Worm (Caenorhabditis elegans) whole organism, L4 larva: ENCODE results near the gene lys-2.

Experiments
- D1046.2 ChIP-seq: fragments of 200-800 bp; sonication (Bioruptor generic); IDR thresholded peaks from 2 replicates; pipeline ENCODE4 v1.3.6; 2022; ENCODE audit warnings: missing genetic modification characterization, missing compliant biosample characterization
- F49E8.2 ChIP-seq: sonication (generic microtip); optimal IDR thresholded peaks from 2 replicates; lab custom pipeline; 2016; ENCODE audit warnings: missing compliant biosample characterization, mild to moderate bottlenecking, missing genetic modification characterization, borderline replicate concordance
- R02D3.7 ChIP-seq: fragments of 150-350 bp; sonication (generic microtip); optimal IDR thresholded peaks from 3 replicates; lab custom pipeline; 2014; ENCODE audit warnings: missing biosample characterization, missing genetic modification characterization
- T20F7.1 ChIP-seq: fragments of 200-800 bp; sonication (Bioruptor generic); optimal IDR thresholded peaks from 2 replicates; lab custom pipeline; 2018; ENCODE audit warnings: mild to moderate bottlenecking, missing genetic modification characterization, missing compliant biosample characterization
- Y48G9A.11 ChIP-seq: fragments of 200-800 bp; sonication (Bioruptor generic); IDR thresholded peaks from 2 replicates; pipeline ENCODE4 v1.3.6; 2022; ENCODE audit warnings: missing genetic modification reagents, missing genetic modification characterization, missing compliant biosample characterization
- Y5F2A.4 ChIP-seq: fragments of 200-800 bp; sonication (Bioruptor generic); optimal IDR thresholded peaks from 2 replicates; lab custom pipeline; 2018; ENCODE audit warnings: mild to moderate bottlenecking, missing genetic modification characterization, missing compliant biosample characterization
- Y75B8A.6 ChIP-seq: fragments of 200-800 bp; sonication (Bioruptor generic); IDR thresholded peaks from 2 replicates; pipeline ENCODE4 v1.3.6; 2022; ENCODE audit warnings: missing genetic modification reagents, missing genetic modification characterization, missing compliant biosample characterization
- aha-1 ChIP-seq: fragments of 150-350 bp; peaks from one replicate; lab custom pipeline; 2014; ENCODE audit warnings: missing biosample characterization, missing genetic modification characterization
- ama-1 ChIP-seq: fragments of 150-350 bp; optimal IDR thresholded peaks from 2 replicates; lab custom pipeline; 2014; ENCODE audit warnings: inconsistent platforms, mixed read lengths
- ceh-62 ChIP-seq: sonication (generic microtip); optimal IDR thresholded peaks from 2 replicates; lab custom pipeline; 2017; ENCODE audit warnings: missing biosample characterization, missing genetic modification characterization
- ces-1 ChIP-seq: fragments of 150-350 bp; sonication (generic microtip); optimal IDR thresholded peaks from 4 replicates; lab custom pipeline; 2014; ENCODE audit warnings: missing biosample characterization, missing genetic modification reagents, missing genetic modification characterization
- ctbp-1 ChIP-seq: fragments of 200-800 bp; sonication (Bioruptor generic); IDR thresholded peaks from 2 replicates; pipeline ENCODE4 v1.3.6; 2022; ENCODE audit warnings: missing genetic modification reagents, missing genetic modification characterization, missing compliant biosample characterization
- daf-19 ChIP-seq: fragments of 200-800 bp; sonication (Bioruptor generic); conservative IDR thresholded peaks from 2 replicates; pipeline ENCODE4 v1.3.6; 2022; ENCODE audit warnings: missing genetic modification characterization, missing compliant biosample characterization
- dmd-8 ChIP-seq: fragments of 200-800 bp; sonication (Bioruptor generic); IDR thresholded peaks from 2 replicates; pipeline ENCODE4 v1.3.6; 2022; ENCODE audit warnings: missing genetic modification characterization, missing compliant biosample characterization
- dpl-1 ChIP-seq: fragments of 150-350 bp; optimal IDR thresholded peaks from 2 replicates; lab custom pipeline; 2014; ENCODE audit warnings: missing biosample characterization, missing genetic modification reagents, missing genetic modification characterization
- dve-1 ChIP-seq: sonication (generic microtip); optimal IDR thresholded peaks from 2 replicates; lab custom pipeline; 2017; ENCODE audit warnings: antibody characterized with exemption, mild to moderate bottlenecking, missing genetic modification characterization, missing compliant biosample characterization; ENCODE audit not compliant: insufficient read depth
- fos-1 ChIP-seq: fragments of 150-350 bp; optimal IDR thresholded peaks from 2 replicates; lab custom pipeline; 2014; ENCODE audit warnings: missing biosample characterization, missing genetic modification characterization
- hlh-11 ChIP-seq: fragments of 200-800 bp; sonication (Bioruptor generic); optimal IDR thresholded peaks from 2 replicates; lab custom pipeline; 2018; ENCODE audit warnings: mild to moderate bottlenecking, missing genetic modification characterization, missing compliant biosample characterization
- lim-7 ChIP-seq: fragments of 200-800 bp; sonication (Bioruptor generic); IDR thresholded peaks from 2 replicates; pipeline ENCODE4 v1.3.6; 2022; ENCODE audit warnings: missing genetic modification characterization, missing compliant biosample characterization
- lin-13 ChIP-seq: fragments of 150-350 bp; optimal IDR thresholded peaks from 2 replicates; lab custom pipeline; 2014; ENCODE audit warnings: missing biosample characterization, missing genetic modification reagents, missing genetic modification characterization
- lin-38 ChIP-seq: fragments of 200-800 bp; sonication (Bioruptor generic); IDR thresholded peaks from 2 replicates; pipeline ENCODE4 v1.3.6; 2022; ENCODE audit warnings: missing genetic modification reagents, missing genetic modification characterization, missing compliant biosample characterization
- lsy-2 ChIP-seq, 2 experiments: fragments of 150-350 bp in 1 of 2; sonication (generic microtip) in 1 of 2; optimal IDR thresholded peaks; 2 replicates each; lab custom pipeline; 2014 to 2017; ENCODE audit warnings: missing biosample characterization in 2 of 2, missing genetic modification characterization in 2 of 2
- madf-5 ChIP-seq, 2 experiments: fragments of 200-800 bp; sonication (Bioruptor generic); IDR thresholded peaks; 2 replicates each; pipeline ENCODE4 v1.3.6; 2022; ENCODE audit warnings: missing compliant biosample characterization in 2 of 2, missing genetic modification characterization in 2 of 2
- mdt-29 ChIP-seq: fragments of 200-800 bp; sonication (Bioruptor generic); IDR thresholded peaks from 2 replicates; pipeline ENCODE4 v1.3.6; 2022; ENCODE audit warnings: missing genetic modification reagents, missing genetic modification characterization, missing compliant biosample characterization
- mes-2 ChIP-seq: sonication (generic microtip); optimal IDR thresholded peaks from 2 replicates; lab custom pipeline; 2016; ENCODE audit warnings: missing genotype, mild to moderate bottlenecking, missing genetic modification characterization, missing compliant biosample characterization; ENCODE audit not compliant: poor library complexity, severe bottlenecking
- nhr-102 ChIP-seq: sonication (generic microtip); optimal IDR thresholded peaks from 2 replicates; lab custom pipeline; 2016; ENCODE audit warnings: mild to moderate bottlenecking, missing genetic modification characterization, moderate library complexity, missing compliant biosample characterization
- nhr-111 ChIP-seq: fragments of 200-800 bp; sonication (Bioruptor generic); optimal IDR thresholded peaks from 2 replicates; lab custom pipeline; 2018; ENCODE audit warnings: mild to moderate bottlenecking, missing genetic modification characterization, missing compliant biosample characterization
- pha-4 ChIP-seq, 2 experiments: fragments of 150-350 bp in 1 of 2; fragments of 200-800 bp in 1 of 2; sonication (Bioruptor generic) in 1 of 2; IDR thresholded peaks in 1 of 2; optimal IDR thresholded peaks in 1 of 2; 2 replicates each; pipeline versions ENCODE4 v1.3.6 to Lab custom; 2014 to 2022; ENCODE audit warnings: missing genetic modification characterization in 2 of 2, missing genetic modification reagents in 2 of 2, missing biosample characterization in 1 of 2, missing compliant biosample characterization in 1 of 2
- rbr-2 ChIP-seq: sonication (generic microtip); optimal IDR thresholded peaks from 2 replicates; lab custom pipeline; 2016; ENCODE audit warnings: missing genotype, missing genetic modification characterization, missing compliant biosample characterization
- saeg-2 ChIP-seq: fragments of 200-800 bp; sonication (Bioruptor generic); IDR thresholded peaks from 2 replicates; pipeline ENCODE4 v1.3.6; 2022; ENCODE audit warnings: missing genetic modification reagents, missing genetic modification characterization, missing compliant biosample characterization
- sdz-12 ChIP-seq: fragments of 200-800 bp; sonication (Bioruptor generic); optimal IDR thresholded peaks from 2 replicates; lab custom pipeline; 2018; ENCODE audit warnings: mild to moderate bottlenecking, missing genetic modification characterization, missing compliant biosample characterization
- set-16 ChIP-seq: fragments of 200-800 bp; sonication (Bioruptor generic); IDR thresholded peaks from 2 replicates; pipeline ENCODE4 v1.3.6; 2022; ENCODE audit warnings: missing genetic modification reagents, missing genetic modification characterization, missing compliant biosample characterization
- skn-1 ChIP-seq: fragments of 150-350 bp; optimal IDR thresholded peaks from 2 replicates; lab custom pipeline; 2014; ENCODE audit warnings: missing biosample characterization, missing genetic modification characterization
- spr-1 ChIP-seq: sonication (generic microtip); optimal IDR thresholded peaks from 2 replicates; lab custom pipeline; 2016; ENCODE audit warnings: mild to moderate bottlenecking, missing genetic modification characterization, missing compliant biosample characterization
- tag-97 ChIP-seq: fragments of 200-800 bp; sonication (Bioruptor generic); IDR thresholded peaks from 2 replicates; pipeline ENCODE4 v1.3.6; 2022; ENCODE audit warnings: missing genetic modification characterization, missing compliant biosample characterization
- unc-130 ChIP-seq: sonication (generic microtip); optimal IDR thresholded peaks from 2 replicates; lab custom pipeline; 2016; ENCODE audit warnings: missing genetic modification reagents, missing genetic modification characterization, missing compliant biosample characterization
- unc-62 ChIP-seq, 3 experiments: fragments of 150-350 bp in 1 of 3; sonication (generic microtip); optimal IDR thresholded peaks in 2 of 3; peaks in 1 of 3; 1 replicate in 1 of 3; 2 replicates in 2 of 3; lab custom pipeline; 2014 to 2017; ENCODE audit warnings: missing biosample characterization in 3 of 3, missing genetic modification characterization in 3 of 3, missing genetic modification reagents in 3 of 3, missing genotype in 1 of 3
- vab-7 ChIP-seq: fragments of 200-800 bp; sonication (Bioruptor generic); IDR thresholded peaks from 2 replicates; pipeline ENCODE4 v1.3.6; 2022; ENCODE audit warnings: missing genetic modification reagents, missing genetic modification characterization, missing compliant biosample characterization
- zag-1 ChIP-seq: fragments of 150-350 bp; optimal IDR thresholded peaks from 2 replicates; lab custom pipeline; 2014; ENCODE audit warnings: missing biosample characterization, missing genetic modification characterization
- zfp-2 ChIP-seq: sonication (generic microtip); optimal IDR thresholded peaks from 2 replicates; lab custom pipeline; 2016; ENCODE audit warnings: mild to moderate bottlenecking, missing genetic modification characterization, missing compliant biosample characterization

lys-2 gene

ce11 chrV:10243105-10243504, 38.2 kb downstream of the lys-2 start, which contains the start of gene C12D8.9:
C12D8.9 (minus strand) TSS chrV:10243205.
- no peak for TF ChIP-seq zfp-2
- no peak for TF ChIP-seq skn-1 (tag; lab: Kevin White, UChicago)
- peak in 1 of 2 experiments; percentile 24 for TF ChIP-seq unc-62 (GFP tag; optimal IDR thresholded peaks at IDR 0.05 in 1 of 2; lab: Kevin White, UChicago)
- TF ChIP-seq unc-62 (tag; optimal IDR thresholded peaks at IDR 0.05; lab: Kevin White, UChicago) = no peak

- TF ChIP-seq hlh-11 (tag; lab: Kevin White, UChicago) (no peak), aha-1 (tag; lab: Kevin White, UChicago) (peak; percentile 2)
These were observed 40.0 kb downstream of the lys-2 start, which contains the start of the genes C12D8.21 and col-148 for ce11 chrV:10241121-10241803. C12D8.21 (minus strand) TSS chrV:10241188. col-148 (plus strand) TSS chrV:10241753.

DNA sequence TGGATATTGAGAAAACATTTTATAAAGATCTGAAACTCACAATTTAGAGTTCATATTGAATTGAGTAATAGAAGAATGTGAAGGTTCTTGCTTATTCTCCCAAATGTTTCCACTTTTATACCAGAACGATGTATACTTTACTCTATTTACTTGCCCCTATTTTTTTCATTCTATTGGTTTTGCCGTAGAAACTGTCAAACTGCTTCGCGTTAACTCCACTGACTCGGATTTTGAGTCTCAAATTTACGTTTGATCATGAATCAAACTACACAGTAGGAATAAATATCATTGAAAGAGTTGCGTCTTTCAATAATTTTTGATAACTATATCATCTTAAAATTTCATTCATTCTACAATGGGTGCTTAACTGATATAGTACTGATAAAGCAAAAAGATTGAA, 41.4 kb downstream of the lys-2 start, which contains the start of gene fipr-8:
fipr-8 (minus strand) TSS at position 101 of the 400 bp plus-strand sequence.
- TF ChIP-seq lin-13 (GFP tag; lab: Kevin White, UChicago) = no peak
- no peak for TF ChIP-seq Y5F2A.4
- no peak for TF ChIP-seq R02D3.7 (tag; lab: Kevin White, UChicago)
- TF ChIP-seq dmd-8 (GFP tag; lab: Robert Waterston, UW) = no peak
- TF ChIP-seq spr-1 (tag; lab: Kevin White, UChicago) = no peak
- TF ChIP-seq tag-97 (GFP tag; lab: Robert Waterston, UW) = no peak
- TF ChIP-seq set-16 = no peak
- TF ChIP-seq T20F7.1 = no peak
- TF ChIP-seq D1046.2 (GFP tag; lab: Robert Waterston, UW) = no peak
- TF ChIP-seq nhr-102 (tag; lab: Kevin White, UChicago) = no peak
- TF ChIP-seq zag-1 (tag; lab: Kevin White, UChicago) = no peak
- TF ChIP-seq rbr-2 (tag; lab: Kevin White, UChicago) = no peak
- no peak for TF ChIP-seq dve-1 (tag; lab: Kevin White, UChicago)

DNA sequence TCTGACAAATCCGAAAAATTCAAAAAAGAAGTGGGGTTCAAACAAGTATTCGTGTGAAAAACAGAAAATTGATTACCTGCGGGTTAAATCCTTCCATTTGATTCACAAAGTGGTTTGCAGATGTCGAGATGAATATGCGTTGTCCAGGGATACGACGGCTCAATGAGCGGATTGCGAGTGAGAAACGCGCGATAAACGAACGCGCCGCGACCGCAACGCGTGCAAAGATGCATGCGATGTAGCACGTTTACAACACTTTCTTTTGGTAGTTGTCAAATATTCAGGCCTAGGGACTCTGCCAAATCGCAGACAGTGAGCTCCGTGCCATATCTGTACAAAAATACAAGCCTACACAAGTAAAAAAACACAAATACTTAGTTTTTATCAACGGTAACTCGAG, 42.6 kb downstream of the lys-2 start, which contains the start of gene fubl-1:
fubl-1 (minus strand) TSS at position 202 of the 400 bp plus-strand sequence.
- peak; percentile 70 for TF ChIP-seq lin-38 (GFP tag; lab: Robert Waterston, UW)
- TF ChIP-seq aha-1 (tag; lab: Kevin White, UChicago) = peak; percentile 82
- TF ChIP-seq fos-1 (tag; lab: Kevin White, UChicago) = no peak
- peak in 1 of 2 experiments; percentile 28 for TF ChIP-seq unc-62 (GFP tag; optimal IDR thresholded peaks at IDR 0.05 in 1 of 2; lab: Kevin White, UChicago)
- TF ChIP-seq unc-62 (tag; optimal IDR thresholded peaks at IDR 0.05; lab: Kevin White, UChicago) = no peak
- peak; percentile 14 for TF ChIP-seq dpl-1
- no peak for TF ChIP-seq ctbp-1
- TF ChIP-seq vab-7 = peak; percentile 39; the same call in 1 of the 2 replicates
- peak in 1 of 2 experiments; percentile 19 for TF ChIP-seq lsy-2 (tag; optimal IDR thresholded peaks at IDR 0.05; lab: Kevin White, UChicago)
- peak; percentile 75 for TF ChIP-seq ama-1 (lab: Kevin White, UChicago)
- TF ChIP-seq lim-7 = no peak
- TF ChIP-seq Y5F2A.4 = no peak
- TF ChIP-seq ces-1 (GFP tag; lab: Kevin White, UChicago) = no peak
- TF ChIP-seq Y48G9A.11 = peak; percentile 40; the same call in 1 of the 2 replicates
- TF ChIP-seq nhr-111 = no peak
- TF ChIP-seq mes-2 = peak; percentile 56

ce11 chrV:10237959-10238444, 43.3 kb downstream of the lys-2 start:
- peak; percentile 87 for TF ChIP-seq ama-1 (lab: Kevin White, UChicago)
- peak; percentile 42 for TF ChIP-seq unc-130 (GFP tag; lab: Kevin White, UChicago)
- TF ChIP-seq madf-5 (GFP tag; IDR thresholded peaks at IDR 0.05; lab: Robert Waterston, UW) = no peak
- no peak for TF ChIP-seq ceh-62 (tag; lab: Kevin White, UChicago)
- peak; percentile 3 for TF ChIP-seq mes-2
- no peak for TF ChIP-seq saeg-2 (GFP tag; lab: Robert Waterston, UW)
- peak; percentile 32; the same call in 1 of the 2 replicates for TF ChIP-seq daf-19 (GFP tag; lab: Robert Waterston, UW)
- TF ChIP-seq Y48G9A.11 = 0 out of 2 replicates have a peak, but pooled peaks have one; percentile 23
- TF ChIP-seq sdz-12 (GFP tag; lab: Kevin White, UChicago) = peak; percentile 55
- TF ChIP-seq Y75B8A.6 (GFP tag; lab: Robert Waterston, UW) = 0 out of 2 replicates have a peak, but pooled peaks have one; percentile 79
- TF ChIP-seq mdt-29 (GFP tag; lab: Robert Waterston, UW) = peak; percentile 33; the same call in 1 of the 2 replicates
- peak; percentile 50; the same call in 1 of the 2 replicates for TF ChIP-seq pha-4 (GFP tag; IDR thresholded peaks at IDR 0.05; lab: Robert Waterston, UW)
- TF ChIP-seq pha-4 (tag; optimal IDR thresholded peaks at IDR 0.05; lab: Kevin White, UChicago) = no peak
- 0 out of 2 replicates have a peak, but pooled peaks have one; percentile 49 for TF ChIP-seq ctbp-1
- peak; percentile 48 for TF ChIP-seq F49E8.2 (tag; lab: Kevin White, UChicago)
- TF ChIP-seq lin-38 (GFP tag; lab: Robert Waterston, UW) = peak; percentile 67
